Fruit fly (Drosophila melanogaster): Measurements from ENCODE around the gene CG33493.
A peak's percentile ranks its signal among the peaks of the same experiment; 100 is the strongest.

Gene CG33493

DNA sequence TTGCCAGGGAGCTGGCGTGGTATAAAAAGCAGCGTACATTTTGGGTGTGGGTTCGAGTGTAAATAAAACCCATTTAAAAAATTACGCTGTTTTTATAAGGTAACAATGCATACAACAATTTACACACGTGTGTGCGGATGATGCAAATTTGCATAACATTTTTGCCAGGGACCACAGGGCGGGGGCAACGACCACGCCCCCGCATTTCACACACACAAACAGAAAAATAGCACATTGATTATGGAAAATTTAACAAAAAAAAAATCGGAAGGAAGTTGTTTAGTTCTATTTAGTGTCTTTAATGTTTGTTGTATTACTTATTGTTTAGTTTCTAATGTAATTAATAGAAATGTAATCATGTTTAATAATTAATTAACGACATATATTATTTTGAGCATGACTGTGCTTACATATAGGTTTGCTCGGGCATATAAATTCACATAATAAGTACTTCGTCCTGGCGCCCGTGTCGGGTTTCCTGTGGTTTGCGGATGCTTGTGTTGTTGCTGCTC, 11.6 kb upstream of the CG33493 start (continued):
- TF ChIP-seq CG7357 (GFP tag; IDR thresholded peaks at IDR 0.05) = no peak
- no peak for TF ChIP-seq Elba2 (GFP tag; optimal IDR thresholded peaks at IDR 0.05)
- TF ChIP-seq jumu (GFP tag; optimal IDR thresholded peaks at IDR 0.05) = no peak
- TF ChIP-seq CG4617 (GFP tag; optimal IDR thresholded peaks at IDR 0.05; ENCODE audit: borderline replicate concordance) = no peak
- no peak for TF ChIP-seq CG15269 (tag; optimal IDR thresholded peaks at IDR 0.05)
- TF ChIP-seq CG3065 (GFP tag; optimal IDR thresholded peaks at IDR 0.05) = no peak
- no peak for TF ChIP-seq CG18619 (GFP tag; optimal IDR thresholded peaks at IDR 0.05)
- no peak for TF ChIP-seq lbe (GFP tag; optimal IDR thresholded peaks at IDR 0.05)
- 0 out of 2 replicates have a peak, but pooled peaks have one; percentile 24 for TF ChIP-seq ttk (GFP tag; IDR thresholded peaks at IDR 0.05)
- TF ChIP-seq CG11504 (tag; optimal IDR thresholded peaks at IDR 0.05) = peak; percentile 9
- no peak for TF ChIP-seq CG7987 (GFP tag; optimal IDR thresholded peaks at IDR 0.05)
- no peak for TF ChIP-seq Pdp1 (GFP tag; optimal IDR thresholded peaks at IDR 0.05)
- no peak for TF ChIP-seq insv (GFP tag; optimal IDR thresholded peaks at IDR 0.05)
- no peak for TF ChIP-seq CG9817 (tag; optimal IDR thresholded peaks at IDR 0.05)
- no peak for TF ChIP-seq CG14965 (GFP tag; optimal IDR thresholded peaks at IDR 0.05; ENCODE audit: borderline replicate concordance)
- TF ChIP-seq crol (GFP tag; IDR thresholded peaks at IDR 0.05) = no peak
- no peak for TF ChIP-seq bsh (GFP tag; optimal IDR thresholded peaks at IDR 0.05)
- TF ChIP-seq CG8388 (GFP tag; optimal IDR thresholded peaks at IDR 0.05) = no peak
- no peak for TF ChIP-seq CG9932 (GFP tag; IDR thresholded peaks at IDR 0.05)
- no peak for TF ChIP-seq inv (GFP tag; IDR thresholded peaks at IDR 0.05; ENCODE audit: partially characterized antibody)
- TF ChIP-seq CG2889 (GFP tag; IDR thresholded peaks at IDR 0.05) = no peak
- TF ChIP-seq pb (GFP tag; optimal IDR thresholded peaks at IDR 0.05) = no peak
- TF ChIP-seq Xrp1 (GFP tag; IDR thresholded peaks at IDR 0.05) = 0 out of 2 replicates have a peak, but pooled peaks have one; percentile 26
- no peak for TF ChIP-seq CG10462 (GFP tag; optimal IDR thresholded peaks at IDR 0.05)
- no peak for TF ChIP-seq Hmr (GFP tag; optimal IDR thresholded peaks at IDR 0.05)
- TF ChIP-seq CG11696 (GFP tag; IDR thresholded peaks at IDR 0.05) = peak; percentile 41; the same call in 1 of the 2 replicates
- TF ChIP-seq Xbp1 (GFP tag; optimal IDR thresholded peaks at IDR 0.05) = no peak
- TF ChIP-seq Hr3 (GFP tag; optimal IDR thresholded peaks at IDR 0.05) = no peak
- 0 out of 2 replicates have a peak, but pooled peaks have one; percentile 5 for TF ChIP-seq esg (GFP tag; conservative IDR thresholded peaks at IDR 0.05)
- TF ChIP-seq da (GFP tag; optimal IDR thresholded peaks at IDR 0.05) = no peak
- no peak for TF ChIP-seq chn (GFP tag; optimal IDR thresholded peaks at IDR 0.05)
- TF ChIP-seq CG2678 (tag; optimal IDR thresholded peaks at IDR 0.05) = peak; percentile 14
- no peak for TF ChIP-seq maf-S (GFP tag; optimal IDR thresholded peaks at IDR 0.05)
- no peak for TF ChIP-seq Sox100B (GFP tag; optimal IDR thresholded peaks at IDR 0.05)
- TF ChIP-seq Hr39 (optimal IDR thresholded peaks at IDR 0.05) = no peak
- no peak for TF ChIP-seq CG12659 (GFP tag; optimal IDR thresholded peaks at IDR 0.05)
- no peak for TF ChIP-seq CG14667 (GFP tag; IDR thresholded peaks at IDR 0.05)
- TF ChIP-seq cad (GFP tag; optimal IDR thresholded peaks at IDR 0.05) = no peak
- no peak for TF ChIP-seq GATAe (GFP tag; conservative IDR thresholded peaks at IDR 0.05)
- TF ChIP-seq B-H2 (GFP tag; optimal IDR thresholded peaks at IDR 0.05) = no peak
- TF ChIP-seq sug (tag; optimal IDR thresholded peaks at IDR 0.05) = no peak
- 0 out of 3 replicates have a peak, but pooled peaks have one; percentile 9 for TF ChIP-seq Dbx (GFP tag; IDR thresholded peaks at IDR 0.05)
- 0 out of 2 replicates have a peak, but pooled peaks have one; percentile 11 for TF ChIP-seq slbo (GFP tag; IDR thresholded peaks at IDR 0.05)
- TF ChIP-seq vnd (GFP tag; IDR thresholded peaks at IDR 0.05; ENCODE audit: partially characterized antibody) = no peak
- TF ChIP-seq BtbVII (GFP tag; optimal IDR thresholded peaks at IDR 0.05) = no peak
- no peak for TF ChIP-seq CG2129 (GFP tag; IDR thresholded peaks at IDR 0.05; ENCODE audit: partially characterized antibody)
- no peak for TF ChIP-seq caup (GFP tag; optimal IDR thresholded peaks at IDR 0.05; ENCODE audit: severe bottlenecking)
- TF ChIP-seq MESR4 (GFP tag; optimal IDR thresholded peaks at IDR 0.05) = no peak
- no peak for TF ChIP-seq btn (GFP tag; optimal IDR thresholded peaks at IDR 0.05)
- TF ChIP-seq Fer3 (tag; optimal IDR thresholded peaks at IDR 0.05) = no peak

All from whole organism, embryonic.